Worm (Caenorhabditis elegans) whole organism, L4/young adult: ENCODE measurements around the gene lys-5.

Source experiments
- dao-5 ChIP-seq: sonication (generic microtip); optimal IDR thresholded peaks from 2 replicates; lab custom pipeline; 2016; ENCODE audit warnings: missing genotype, missing genetic modification characterization, moderate library complexity, missing compliant biosample characterization
- him-1 ChIP-seq: sonication (generic microtip); optimal IDR thresholded peaks from 2 replicates; lab custom pipeline; 2016; ENCODE audit warnings: missing genotype, missing genetic modification reagents, missing genetic modification characterization, missing compliant biosample characterization

DNA sequence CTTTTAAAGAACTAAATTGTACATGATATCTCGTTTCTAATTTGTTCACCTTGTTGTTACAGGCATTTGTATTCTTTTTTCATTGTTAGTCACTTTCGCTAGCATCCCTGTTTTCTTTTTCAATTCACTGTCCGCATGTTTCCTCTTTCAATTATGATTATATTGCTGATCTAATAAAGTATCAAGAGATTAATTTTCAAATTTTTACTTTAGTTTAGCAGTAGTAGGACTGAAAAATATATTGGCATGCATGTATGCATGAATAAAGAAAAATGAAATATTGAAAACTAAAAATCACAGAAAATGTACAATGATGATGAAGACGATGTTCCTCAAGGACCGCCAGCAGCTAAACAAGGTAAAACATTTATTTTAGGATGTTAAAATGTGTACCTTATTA, 12.6 kb upstream of the lys-5 start, which contains the start of gene rbm-17:
- TF ChIP-seq dao-5 (no peak), him-1 (tag; lab: Kevin White, UChicago) (no peak)
